Worm (Caenorhabditis elegans): ENCODE measurements around the gene F36A4.5.

DNA sequence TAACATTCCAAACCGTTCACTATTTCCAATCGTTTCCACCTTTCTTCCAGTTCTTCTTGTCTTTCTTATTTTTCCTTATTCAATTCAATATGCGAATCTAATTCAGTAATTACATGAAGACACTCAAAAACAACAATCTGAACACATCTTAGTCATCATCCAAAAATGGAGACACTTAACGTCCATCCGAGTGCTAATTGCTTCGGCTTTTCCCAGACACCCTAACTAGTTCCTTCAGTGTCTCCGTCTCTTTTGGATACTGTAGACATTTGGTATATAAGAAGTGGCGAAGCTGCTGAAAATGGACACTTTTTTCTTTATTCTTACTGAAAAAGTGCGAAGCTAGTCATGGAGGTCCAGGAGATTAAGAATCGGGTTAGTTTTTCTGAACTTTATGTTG lies 2.3 kb upstream of the F36A4.5 start, which contains the start of gene col-33:
- TF ChIP-seq rbr-2 (tag; optimal IDR thresholded peaks at IDR 0.05) = no peak
- TF ChIP-seq egl-27 (tag; optimal IDR thresholded peaks at IDR 0.05) = no peak
- no peak for TF ChIP-seq skn-1 (tag; optimal IDR thresholded peaks at IDR 0.05)
